Worm (Caenorhabditis elegans) whole organism, mixed stage, embryonic: ENCODE measurements around the gene F11G11.14.

Experiments used
- M03D4.4 ChIP-seq: sonication (generic microtip); optimal IDR thresholded peaks from 2 replicates; lab custom pipeline; 2017; ENCODE audit warnings: mild to moderate bottlenecking, missing genetic modification characterization, missing compliant biosample characterization
- bed-3 ChIP-seq: fragments of 200-800 bp; sonication (Bioruptor generic); optimal IDR thresholded peaks from 3 replicates; lab custom pipeline; 2018; ENCODE audit warnings: mild to moderate bottlenecking, missing genetic modification characterization, moderate library complexity, missing compliant biosample characterization
- blmp-1 ChIP-seq: fragments of 150-350 bp; optimal IDR thresholded peaks from 2 replicates; lab custom pipeline; 2014; ENCODE audit warnings: missing biosample characterization, missing genetic modification characterization
- ceh-43 ChIP-seq: fragments of 200-800 bp; sonication (Bioruptor generic); optimal IDR thresholded peaks from 2 replicates; lab custom pipeline; 2018; ENCODE audit warnings: mild to moderate bottlenecking, missing genetic modification characterization, moderate library complexity, missing compliant biosample characterization
- ceh-83 ChIP-seq: fragments of 200-800 bp; sonication (Bioruptor generic); optimal IDR thresholded peaks from 2 replicates; lab custom pipeline; 2018; ENCODE audit warnings: mild to moderate bottlenecking, missing genetic modification characterization, missing compliant biosample characterization
- drap-1 ChIP-seq: fragments of 200-800 bp; sonication (Bioruptor generic); optimal IDR thresholded peaks from 3 replicates; lab custom pipeline; 2018; ENCODE audit warnings: mild to moderate bottlenecking, missing genetic modification characterization, missing compliant biosample characterization
- elt-1 ChIP-seq: sonication (generic microtip); optimal IDR thresholded peaks from 2 replicates; lab custom pipeline; 2017; ENCODE audit warnings: missing genetic modification characterization, mild to moderate bottlenecking, missing compliant biosample characterization, antibody characterized with exemption, moderate library complexity, borderline replicate concordance; ENCODE audit not compliant: insufficient read depth
- elt-3 ChIP-seq: fragments of 150-350 bp; optimal IDR thresholded peaks from 2 replicates; lab custom pipeline; 2014; ENCODE audit warnings: missing biosample characterization, missing genetic modification characterization
- flh-1 ChIP-seq: fragments of 200-800 bp; sonication (Bioruptor generic); optimal IDR thresholded peaks from 2 replicates; lab custom pipeline; 2018; ENCODE audit warnings: mild to moderate bottlenecking, missing genetic modification characterization, moderate library complexity, missing compliant biosample characterization
- ham-2 ChIP-seq: fragments of 200-800 bp; sonication (Bioruptor generic); optimal IDR thresholded peaks from 2 replicates; lab custom pipeline; 2018; ENCODE audit warnings: mild to moderate bottlenecking, missing genetic modification characterization, missing compliant biosample characterization
- lin-13 ChIP-seq: fragments of 150-350 bp; optimal IDR thresholded peaks from 2 replicates; lab custom pipeline; 2014; ENCODE audit warnings: missing biosample characterization, missing genetic modification characterization
- lin-32 ChIP-seq: fragments of 200-800 bp; sonication (Bioruptor generic); optimal IDR thresholded peaks from 2 replicates; lab custom pipeline; 2018; ENCODE audit warnings: mild to moderate bottlenecking, missing genetic modification characterization, missing compliant biosample characterization
- lsy-2 ChIP-seq: fragments of 150-350 bp; optimal IDR thresholded peaks from 2 replicates; lab custom pipeline; 2014; ENCODE audit warnings: missing biosample characterization, missing genetic modification characterization
- mls-2 ChIP-seq: sonication (generic microtip); optimal IDR thresholded peaks from 2 replicates; lab custom pipeline; 2016; ENCODE audit warnings: mild to moderate bottlenecking, missing genetic modification characterization, moderate library complexity, missing compliant biosample characterization
- nhr-12 ChIP-seq: fragments of 150-350 bp; optimal IDR thresholded peaks from 2 replicates; lab custom pipeline; 2014; ENCODE audit warnings: missing biosample characterization, missing genetic modification characterization
- nhr-237 ChIP-seq: fragments of 150-350 bp; optimal IDR thresholded peaks from 2 replicates; lab custom pipeline; 2014; ENCODE audit warnings: missing biosample characterization, missing genetic modification characterization
- nhr-28 ChIP-seq: fragments of 150-350 bp; optimal IDR thresholded peaks from 2 replicates; lab custom pipeline; 2014; ENCODE audit warnings: missing biosample characterization, missing genetic modification characterization
- nhr-76 ChIP-seq: sonication (generic microtip); optimal IDR thresholded peaks from 2 replicates; lab custom pipeline; 2017; ENCODE audit warnings: missing biosample characterization, missing genetic modification characterization
- pha-4 ChIP-seq: fragments of 150-350 bp; optimal IDR thresholded peaks from 2 replicates; lab custom pipeline; 2018; ENCODE audit warnings: missing biosample characterization, missing genetic modification reagents, missing genetic modification characterization
- sem-2 ChIP-seq: fragments of 200-800 bp; sonication (Bioruptor generic); optimal IDR thresholded peaks from 2 replicates; lab custom pipeline; 2018; ENCODE audit warnings: mild to moderate bottlenecking, missing genetic modification characterization, missing compliant biosample characterization
- snpc-4 ChIP-seq: fragments of 150-350 bp; optimal IDR thresholded peaks from 2 replicates; lab custom pipeline; 2014; ENCODE audit warnings: missing biosample characterization, missing genetic modification characterization
- sptf-1 ChIP-seq: sonication (generic microtip); optimal IDR thresholded peaks from 2 replicates; lab custom pipeline; 2017; ENCODE audit warnings: mild to moderate bottlenecking, missing genetic modification characterization, moderate library complexity, missing compliant biosample characterization
- tbx-8 ChIP-seq: fragments of 200-800 bp; sonication (Bioruptor generic); optimal IDR thresholded peaks from 2 replicates; lab custom pipeline; 2018; ENCODE audit warnings: mild to moderate bottlenecking, missing genetic modification characterization, moderate library complexity, missing compliant biosample characterization
- unc-39 ChIP-seq: fragments of 150-350 bp; optimal IDR thresholded peaks from 2 replicates; lab custom pipeline; 2014; ENCODE audit warnings: missing biosample characterization, missing genetic modification characterization
- unc-62 ChIP-seq: fragments of 150-350 bp; optimal IDR thresholded peaks from 2 replicates; lab custom pipeline; 2014; ENCODE audit warnings: missing biosample characterization, missing genetic modification reagents, missing genetic modification characterization
- zip-8 ChIP-seq: fragments of 150-350 bp; optimal IDR thresholded peaks from 2 replicates; lab custom pipeline; 2014; ENCODE audit warnings: missing biosample characterization, missing genetic modification characterization
- ztf-11 ChIP-seq: fragments of 150-350 bp; optimal IDR thresholded peaks from 2 replicates; lab custom pipeline; 2014; ENCODE audit warnings: missing biosample characterization, missing genetic modification characterization

F11G11.14 gene

ce11 chrII:4867476-4867875 lies 4.0 kb downstream of the F11G11.14 start, which contains the start of gene col-17:
TSS of gene col-17 (minus strand) at chrII:4867576.
- no peak for TF ChIP-seq lsy-2
- no peak for TF ChIP-seq nhr-12
- no peak for TF ChIP-seq elt-1
- TF ChIP-seq ceh-83 (GFP tag; lab: Kevin White, UChicago): no peak
- TF ChIP-seq nhr-237 (tag; lab: Kevin White, UChicago): no peak
- no peak for TF ChIP-seq sem-2 (GFP tag; lab: Kevin White, UChicago)
- no peak for TF ChIP-seq blmp-1
- TF ChIP-seq unc-39 (tag; lab: Kevin White, UChicago): no peak
- TF ChIP-seq nhr-76 (tag; lab: Kevin White, UChicago): no peak
- TF ChIP-seq snpc-4 (tag; lab: Kevin White, UChicago): no peak
- no peak for TF ChIP-seq sptf-1 (tag; lab: Kevin White, UChicago)
- no peak for TF ChIP-seq zip-8
- no peak for TF ChIP-seq ham-2 (GFP tag; lab: Kevin White, UChicago)
- no peak for TF ChIP-seq ceh-43

ce11 chrII:4869793-4870343 lies 6.4 kb downstream of the F11G11.14 start:
- TF ChIP-seq tbx-8 (GFP tag; lab: Kevin White, UChicago) (no peak), unc-62 (no peak)

- TF ChIP-seq ztf-11 (tag; lab: Kevin White, UChicago) (no peak), unc-39 (tag; lab: Kevin White, UChicago) (no peak), M03D4.4 (tag; lab: Kevin White, UChicago) (no peak), unc-62 (no peak), ceh-43 (no peak), drap-1 (GFP tag; lab: Kevin White, UChicago) (no peak), nhr-12 (no peak), sptf-1 (tag; lab: Kevin White, UChicago) (no peak), nhr-28 (tag; lab: Kevin White, UChicago) (no peak), flh-1 (GFP tag; lab: Kevin White, UChicago) (no peak), blmp-1 (no peak), snpc-4 (tag; lab: Kevin White, UChicago) (no peak), lin-32 (no peak), bed-3 (no peak), ceh-83 (GFP tag; lab: Kevin White, UChicago) (no peak), pha-4 (tag; lab: Kevin White, UChicago) (no peak), tbx-8 (GFP tag; lab: Kevin White, UChicago) (no peak)
Measured at ce11 chrII:4870691-4871090, 7.2 kb downstream of the F11G11.14 start, which contains the start of gene col-20. TSS of gene col-20 (minus strand) at chrII:4870791.

ce11 chrII:4871834-4872233 lies 8.4 kb downstream of the F11G11.14 start:
- no peak for TF ChIP-seq lin-32
- TF ChIP-seq nhr-12: no peak
- TF ChIP-seq sptf-1 (tag; lab: Kevin White, UChicago): no peak
- TF ChIP-seq ham-2 (GFP tag; lab: Kevin White, UChicago): no peak
- TF ChIP-seq unc-39 (tag; lab: Kevin White, UChicago): no peak
- TF ChIP-seq snpc-4 (tag; lab: Kevin White, UChicago): no peak
- no peak for TF ChIP-seq ceh-83 (GFP tag; lab: Kevin White, UChicago)
- TF ChIP-seq tbx-8 (GFP tag; lab: Kevin White, UChicago): no peak
- no peak for TF ChIP-seq elt-1
- TF ChIP-seq, all 35 proteins: peak for 0

- no peak for TF ChIP-seq elt-3
- no peak for TF ChIP-seq snpc-4 (tag; lab: Kevin White, UChicago)
- no peak for TF ChIP-seq nhr-12
- TF ChIP-seq nhr-76 (tag; lab: Kevin White, UChicago): no peak
- no peak for TF ChIP-seq elt-1
- TF ChIP-seq, all 35 proteins: peak for 0
Measured at ce11 chrII:4873029-4873428, 9.5 kb downstream of the F11G11.14 start, which contains the start of gene col-73. TSS of gene col-73 (minus strand) at chrII:4873129.

- TF ChIP-seq lin-13 (tag; lab: Kevin White, UChicago) (no peak), ham-2 (GFP tag; lab: Kevin White, UChicago) (no peak), mls-2 (tag; lab: Kevin White, UChicago) (no peak), bed-3 (no peak), sptf-1 (tag; lab: Kevin White, UChicago) (no peak)
Measured at ce11 chrII:4874335-4874861, 10.9 kb downstream of the F11G11.14 start, which contains the start of gene F11G11.15. TSS of gene F11G11.15 (plus strand) at chrII:4874845.
